Worm (Caenorhabditis elegans) whole organism, L2 larva: Measurements from ENCODE around the gene K07F5.12.

Source experiments
- R02D3.7 ChIP-seq: fragments of 150-350 bp; optimal IDR thresholded peaks from 2 replicates; lab custom pipeline; 2014; ENCODE audit warnings: missing biosample characterization, missing genetic modification characterization
- ceh-16 ChIP-seq: fragments of 150-350 bp; optimal IDR thresholded peaks from 2 replicates; lab custom pipeline; 2014; ENCODE audit warnings: missing biosample characterization, missing genetic modification characterization
- crh-2 ChIP-seq: sonication (generic microtip); optimal IDR thresholded peaks from 2 replicates; lab custom pipeline; 2017; ENCODE audit warnings: missing biosample characterization, missing genetic modification characterization
- lin-39 ChIP-seq: fragments of 150-350 bp; optimal IDR thresholded peaks from 2 replicates; lab custom pipeline; 2014; ENCODE audit warnings: missing biosample characterization, missing genetic modification reagents, missing genetic modification characterization
- nhr-11 ChIP-seq: fragments of 150-350 bp; optimal IDR thresholded peaks from 2 replicates; lab custom pipeline; 2014; ENCODE audit warnings: missing biosample characterization, missing genetic modification characterization
- nhr-25 ChIP-seq: fragments of 150-350 bp; sonication (generic microtip); optimal IDR thresholded peaks from 3 replicates; lab custom pipeline; 2014; ENCODE audit warnings: missing biosample characterization, missing genetic modification characterization
- snpc-4 ChIP-seq: fragments of 150-350 bp; optimal IDR thresholded peaks from 2 replicates; lab custom pipeline; 2014; ENCODE audit warnings: missing biosample characterization, missing genetic modification characterization
- ztf-1 ChIP-seq: fragments of 200-800 bp; sonication (Bioruptor generic); conservative IDR thresholded peaks from 2 replicates; pipeline ENCODE4 v1.3.6; 2022; ENCODE audit warnings: missing genetic modification characterization, missing compliant biosample characterization

DNA sequence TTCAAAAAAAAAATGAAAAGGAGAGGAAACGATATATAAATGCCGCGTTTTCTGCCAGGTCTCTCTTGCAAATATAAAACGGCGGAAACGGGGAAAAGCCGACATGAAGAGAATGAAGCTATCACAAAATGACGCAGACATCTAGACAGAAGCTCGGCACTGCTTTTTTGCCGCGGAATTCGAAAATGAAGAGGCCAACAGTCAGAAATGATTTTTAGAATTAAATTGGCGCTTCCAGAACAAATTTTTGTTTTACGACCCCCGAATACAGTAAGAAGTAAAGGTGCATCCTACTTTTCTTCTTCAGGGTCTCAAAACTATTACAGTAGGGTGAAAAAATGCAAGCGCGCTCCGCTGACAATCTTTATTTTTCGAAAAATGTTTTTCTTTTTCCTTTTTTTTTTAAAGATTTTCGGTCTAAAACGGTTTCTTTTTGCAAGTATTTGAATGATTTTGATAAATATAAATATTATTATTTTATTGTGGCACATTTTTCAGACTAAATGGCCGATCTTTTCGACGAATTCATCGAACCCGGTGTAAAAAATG lies 30.5 kb upstream of the K07F5.12 start, which contains the start of gene mtr-4:
- no peak for TF ChIP-seq R02D3.7 (tag; lab: Kevin White, UChicago)
- TF ChIP-seq ceh-16 (tag; lab: Kevin White, UChicago) = no peak
- no peak for TF ChIP-seq ztf-1
- no peak for TF ChIP-seq lin-39 (tag; lab: Kevin White, UChicago)
- no peak for TF ChIP-seq crh-2 (tag; lab: Kevin White, UChicago)
- no peak for TF ChIP-seq nhr-11 (tag; lab: Kevin White, UChicago)
- TF ChIP-seq nhr-25 (tag; lab: Kevin White, UChicago) = no peak
- no peak for TF ChIP-seq snpc-4
